Worm (Caenorhabditis elegans) whole organism, mixed stage, embryonic: ENCODE results near the gene mec-17.

Experiments
- elt-1 ChIP-seq: sonication (generic microtip); optimal IDR thresholded peaks from 2 replicates; lab custom pipeline; 2017; ENCODE audit warnings: missing genetic modification characterization, mild to moderate bottlenecking, missing compliant biosample characterization, antibody characterized with exemption, moderate library complexity, borderline replicate concordance; ENCODE audit not compliant: insufficient read depth
- elt-3 ChIP-seq: fragments of 150-350 bp; optimal IDR thresholded peaks from 2 replicates; lab custom pipeline; 2014; ENCODE audit warnings: missing biosample characterization, missing genetic modification characterization
- lsy-2 ChIP-seq: fragments of 150-350 bp; optimal IDR thresholded peaks from 2 replicates; lab custom pipeline; 2014; ENCODE audit warnings: missing biosample characterization, missing genetic modification characterization
- nhr-237 ChIP-seq: fragments of 150-350 bp; optimal IDR thresholded peaks from 2 replicates; lab custom pipeline; 2014; ENCODE audit warnings: missing biosample characterization, missing genetic modification characterization
- pha-4 ChIP-seq: fragments of 150-350 bp; optimal IDR thresholded peaks from 2 replicates; lab custom pipeline; 2018; ENCODE audit warnings: missing biosample characterization, missing genetic modification reagents, missing genetic modification characterization
- tbx-8 ChIP-seq: fragments of 200-800 bp; sonication (Bioruptor generic); optimal IDR thresholded peaks from 2 replicates; lab custom pipeline; 2018; ENCODE audit warnings: mild to moderate bottlenecking, missing genetic modification characterization, moderate library complexity, missing compliant biosample characterization

- no peak for TF ChIP-seq nhr-237
- no peak for TF ChIP-seq elt-1
- TF ChIP-seq tbx-8 (GFP tag; lab: Kevin White, UChicago) = no peak
- TF ChIP-seq pha-4 = no peak
- TF ChIP-seq elt-3 (tag; lab: Kevin White, UChicago) = no peak
- TF ChIP-seq lsy-2 (tag; lab: Kevin White, UChicago) = no peak
Observed at ce11 chrIV:8000763-8001162, 13.8 kb upstream of the mec-17 start.
